Fruit fly (Drosophila melanogaster) whole organism, embryonic: ENCODE measurements around the gene CG33288.

Experiments
- Aef1 ChIP-seq: fragments of 200-800 bp; sonication (Bioruptor generic); IDR thresholded peaks from 3 replicates; pipeline ENCODE4 v1.3.6; 2022; ENCODE audit warnings: missing biosample characterization, missing genetic modification characterization
- CG1024 ChIP-seq: fragments of 200-800 bp; sonication (Bioruptor generic); IDR thresholded peaks from 2 replicates; pipeline ENCODE4 v1.3.6; 2022; ENCODE audit warnings: missing biosample characterization, missing genetic modification characterization
- CG10565 ChIP-seq: fragments of 200-800 bp; sonication (Bioruptor generic); optimal IDR thresholded peaks from 3 replicates; lab custom pipeline; 2016; ENCODE audit warnings: missing biosample characterization, mild to moderate bottlenecking, missing genetic modification characterization
- CG10959 ChIP-seq: fragments of 200-800 bp; sonication (Bioruptor generic); IDR thresholded peaks from 2 replicates; pipeline ENCODE4 v1.3.6; 2022; ENCODE audit warnings: missing biosample characterization, missing genetic modification characterization
- CG11085 ChIP-seq: fragments of 200-800 bp; sonication (Bioruptor generic); IDR thresholded peaks from 2 replicates; pipeline ENCODE4 v1.3.6; 2022; ENCODE audit warnings: missing biosample characterization, missing genetic modification characterization
- CG1647 ChIP-seq: fragments of 200-800 bp; sonication (Bioruptor generic); optimal IDR thresholded peaks from 3 replicates; lab custom pipeline; 2016; ENCODE audit warnings: missing biosample characterization, missing genetic modification characterization
- CG16815 ChIP-seq: fragments of 200-800 bp; sonication (Bioruptor generic); optimal IDR thresholded peaks from 3 replicates; lab custom pipeline; 2017; ENCODE audit warnings: missing biosample characterization, mild to moderate bottlenecking, missing genetic modification characterization
- CG17328 ChIP-seq: fragments of 200-800 bp; sonication (Bioruptor generic); IDR thresholded peaks from 2 replicates; pipeline ENCODE4 v1.3.6; 2022; ENCODE audit warnings: missing biosample characterization, missing genetic modification characterization
- CG17802 ChIP-seq: fragments of 200-800 bp; sonication (Bioruptor generic); optimal IDR thresholded peaks from 2 replicates; lab custom pipeline; 2018; ENCODE audit warnings: missing biosample characterization, mild to moderate bottlenecking, missing genetic modification characterization, moderate library complexity
- CG18764 ChIP-seq: fragments of 200-800 bp; sonication (Bioruptor generic); optimal IDR thresholded peaks from 3 replicates; lab custom pipeline; 2016; ENCODE audit warnings: missing biosample characterization, missing genetic modification characterization
- CG2202 ChIP-seq: fragments of 200-800 bp; sonication (Bioruptor generic); optimal IDR thresholded peaks from 2 replicates; lab custom pipeline; 2018; ENCODE audit warnings: missing biosample characterization, mild to moderate bottlenecking, missing genetic modification characterization
- CG32767 ChIP-seq: fragments of 200-800 bp; sonication (Bioruptor generic); IDR thresholded peaks from 2 replicates; pipeline ENCODE4 v1.3.6; 2022; ENCODE audit warnings: missing biosample characterization, missing genetic modification characterization
- CG32772 ChIP-seq: fragments of 200-800 bp; sonication (Bioruptor generic); IDR thresholded peaks from 2 replicates; pipeline ENCODE4 v1.3.6; 2022; ENCODE audit warnings: missing biosample characterization, missing genetic modification characterization
- CG4282 ChIP-seq: fragments of 200-800 bp; sonication (Bioruptor generic); optimal IDR thresholded peaks from 2 replicates; lab custom pipeline; 2016; ENCODE audit warnings: missing biosample characterization, missing genetic modification characterization
- CG8765 ChIP-seq: fragments of 200-800 bp; sonication (Bioruptor generic); IDR thresholded peaks from 2 replicates; pipeline ENCODE4 v1.3.6; 2022; ENCODE audit warnings: missing biosample characterization, missing genetic modification characterization
- Camta ChIP-seq: fragments of 200-800 bp; sonication (Bioruptor generic); optimal IDR thresholded peaks from 2 replicates; lab custom pipeline; 2016; ENCODE audit warnings: missing biosample characterization, missing genetic modification characterization
- Dfd ChIP-seq, 2 experiments: fragments of >200 bp; optimal IDR thresholded peaks; 2 replicates each; lab custom pipeline; 2017; ENCODE audit warnings: missing biosample characterization in 2 of 2, missing genetic modification characterization in 2 of 2
- Dref ChIP-seq: fragments of 200-800 bp; sonication (Bioruptor generic); IDR thresholded peaks from 2 replicates; pipeline ENCODE4 v1.3.6; 2022; ENCODE audit warnings: missing biosample characterization, missing genetic modification characterization
- ERR ChIP-seq: fragments of 200-800 bp; sonication (Bioruptor generic); optimal IDR thresholded peaks from 2 replicates; lab custom pipeline; 2016; ENCODE audit warnings: missing biosample characterization, missing genetic modification characterization
- Fer1 ChIP-seq: fragments of 200-800 bp; sonication (Bioruptor generic); optimal IDR thresholded peaks from 2 replicates; lab custom pipeline; 2017; ENCODE audit warnings: missing biosample characterization, mild to moderate bottlenecking, missing genetic modification characterization
- Fer3 ChIP-seq: fragments of 200-800 bp; sonication (Bioruptor generic); optimal IDR thresholded peaks from 2 replicates; lab custom pipeline; 2018; ENCODE audit warnings: missing biosample characterization, mild to moderate bottlenecking, missing genetic modification characterization, moderate library complexity
- GATAe ChIP-seq: fragments of 200-800 bp; sonication (Bioruptor generic); conservative IDR thresholded peaks from 2 replicates; pipeline ENCODE4 v1.3.6; 2022; ENCODE audit warnings: missing biosample characterization, missing genetic modification characterization
- HLH4C ChIP-seq: fragments of 200-800 bp; sonication (Bioruptor generic); IDR thresholded peaks from 3 replicates; pipeline ENCODE4 v1.3.6; 2022; ENCODE audit warnings: missing biosample characterization, missing genetic modification characterization; ENCODE audit not compliant: partially characterized antibody
- Hmr ChIP-seq: fragments of 200-800 bp; sonication (Bioruptor generic); optimal IDR thresholded peaks from 3 replicates; lab custom pipeline; 2017; ENCODE audit warnings: mild to moderate bottlenecking, missing biosample characterization, missing genetic modification reagents, missing genetic modification characterization
- Med ChIP-seq: fragments of 200-800 bp; sonication (Bioruptor generic); peaks from one replicate; lab custom pipeline; 2016; ENCODE audit warnings: missing biosample characterization, missing genetic modification characterization, mild to moderate bottlenecking, inconsistent platforms, moderate library complexity
- Mrtf ChIP-seq: fragments of 200-800 bp; sonication (Bioruptor generic); IDR thresholded peaks from 3 replicates; pipeline ENCODE4 v1.3.6; 2022; ENCODE audit warnings: missing biosample characterization, missing genetic modification characterization
- NK7.1 ChIP-seq: fragments of 200-800 bp; sonication (Bioruptor generic); optimal IDR thresholded peaks from 3 replicates; lab custom pipeline; 2016; ENCODE audit warnings: missing biosample characterization, missing genetic modification characterization
- Oli ChIP-seq: fragments of 200-800 bp; sonication (Bioruptor generic); optimal IDR thresholded peaks from 2 replicates; lab custom pipeline; 2018; ENCODE audit warnings: missing biosample characterization, mild to moderate bottlenecking, missing genetic modification characterization, moderate library complexity
- Sox102F ChIP-seq: fragments of 200-800 bp; sonication (Bioruptor generic); optimal IDR thresholded peaks from 2 replicates; lab custom pipeline; 2018; ENCODE audit warnings: missing biosample characterization, mild to moderate bottlenecking, missing genetic modification characterization, moderate library complexity
- Usf ChIP-seq: fragments of 200-800 bp; sonication (Bioruptor generic); optimal IDR thresholded peaks from 2 replicates; lab custom pipeline; 2017; ENCODE audit warnings: missing genotype, missing biosample characterization, missing genetic modification characterization
- Vsx1 ChIP-seq: fragments of 200-800 bp; sonication (Bioruptor generic); optimal IDR thresholded peaks from 2 replicates; lab custom pipeline; 2017; ENCODE audit warnings: missing biosample characterization, mild to moderate bottlenecking, missing genetic modification characterization, missing genetic modification reagents
- amos ChIP-seq: fragments of 200-800 bp; sonication (Bioruptor generic); IDR thresholded peaks from 2 replicates; pipeline ENCODE4 v1.3.6; 2022; ENCODE audit warnings: missing biosample characterization, missing genetic modification characterization; ENCODE audit not compliant: partially characterized antibody
- aop ChIP-seq: fragments of 200-800 bp; sonication (Bioruptor generic); IDR thresholded peaks from 2 replicates; pipeline ENCODE4 v1.3.6; 2022; ENCODE audit warnings: missing biosample characterization, missing genetic modification characterization
- ara ChIP-seq: fragments of 200-800 bp; sonication (Bioruptor generic); IDR thresholded peaks from 2 replicates; pipeline ENCODE4 v1.3.6; 2022; ENCODE audit warnings: missing biosample characterization, missing genetic modification characterization
- dmrt99B ChIP-seq: fragments of 200-800 bp; sonication (Bioruptor generic); optimal IDR thresholded peaks from 2 replicates; lab custom pipeline; 2018; ENCODE audit warnings: missing biosample characterization, mild to moderate bottlenecking, missing genetic modification characterization, moderate library complexity
- dysf ChIP-seq: fragments of 200-800 bp; sonication (Bioruptor generic); IDR thresholded peaks from 3 replicates; pipeline ENCODE4 v1.3.6; 2022; ENCODE audit warnings: missing biosample characterization, missing genetic modification characterization
- emc ChIP-seq: fragments of 200-800 bp; sonication (Bioruptor generic); optimal IDR thresholded peaks from 2 replicates; lab custom pipeline; 2016; ENCODE audit warnings: missing biosample characterization, missing genetic modification characterization
- exex ChIP-seq: fragments of 200-800 bp; sonication (Bioruptor generic); optimal IDR thresholded peaks from 4 replicates; lab custom pipeline; 2018; ENCODE audit warnings: missing biosample characterization, mild to moderate bottlenecking, missing genetic modification characterization, moderate library complexity
- fd3F ChIP-seq: fragments of 200-800 bp; sonication (Bioruptor generic); optimal IDR thresholded peaks from 2 replicates; lab custom pipeline; 2018; ENCODE audit warnings: missing biosample characterization, mild to moderate bottlenecking, missing genetic modification characterization, moderate library complexity
- gem ChIP-seq: fragments of 200-800 bp; sonication (Bioruptor generic); optimal IDR thresholded peaks from 2 replicates; lab custom pipeline; 2019; ENCODE audit warnings: missing biosample characterization, mild to moderate bottlenecking, missing genetic modification characterization, moderate library complexity
- gt ChIP-seq: fragments of 200-800 bp; sonication (Bioruptor generic); IDR thresholded peaks from 2 replicates; pipeline ENCODE4 v1.3.6; 2022; ENCODE audit warnings: missing biosample characterization, missing genetic modification characterization
- h ChIP-seq: fragments of >200 bp; optimal IDR thresholded peaks from 2 replicates; lab custom pipeline; 2017
- hbn ChIP-seq: fragments of 200-800 bp; sonication (Bioruptor generic); IDR thresholded peaks from 2 replicates; pipeline ENCODE4 v1.3.6; 2022; ENCODE audit warnings: missing biosample characterization, missing genetic modification characterization; ENCODE audit not compliant: partially characterized antibody
- lilli ChIP-seq: fragments of 200-800 bp; sonication (Bioruptor generic); optimal IDR thresholded peaks from 3 replicates; lab custom pipeline; 2016; ENCODE audit warnings: missing biosample characterization, missing genetic modification characterization
- lov ChIP-seq, 2 experiments: fragments of 200-800 bp in 1 of 2; fragments of >200 bp in 1 of 2; sonication (Bioruptor generic) in 1 of 2; IDR thresholded peaks in 1 of 2; optimal IDR thresholded peaks in 1 of 2; 2 replicates in 1 of 2; 3 replicates in 1 of 2; pipeline versions ENCODE4 v1.3.6 to Lab custom; 2017 to 2022; ENCODE audit warnings: missing biosample characterization in 1 of 2, missing genetic modification characterization in 1 of 2
- pnt ChIP-seq: fragments of 200-800 bp; sonication (Bioruptor generic); optimal IDR thresholded peaks from 3 replicates; lab custom pipeline; 2016; ENCODE audit warnings: missing biosample characterization, missing genetic modification characterization
- ro ChIP-seq: fragments of 200-800 bp; sonication (Bioruptor generic); IDR thresholded peaks from 2 replicates; pipeline ENCODE4 v1.3.6; 2022; ENCODE audit warnings: missing biosample characterization, missing genetic modification characterization
- row ChIP-seq: fragments of 200-800 bp; sonication (Bioruptor generic); IDR thresholded peaks from 3 replicates; pipeline ENCODE4 v1.3.6; 2022; ENCODE audit warnings: missing biosample characterization, missing genetic modification characterization
- slbo ChIP-seq: fragments of 200-800 bp; sonication (Bioruptor generic); IDR thresholded peaks from 2 replicates; pipeline ENCODE4 v1.3.6; 2022; ENCODE audit warnings: missing biosample characterization, missing genetic modification characterization
- toy ChIP-seq: fragments of 200-800 bp; sonication (Bioruptor generic); IDR thresholded peaks from 2 replicates; pipeline ENCODE4 v1.3.6; 2022; ENCODE audit warnings: missing biosample characterization, missing genetic modification characterization
- wek ChIP-seq: fragments of 200-800 bp; sonication (Bioruptor generic); optimal IDR thresholded peaks from 3 replicates; lab custom pipeline; 2018; ENCODE audit warnings: missing biosample characterization, mild to moderate bottlenecking, missing genetic modification characterization, moderate library complexity
- wor ChIP-seq: fragments of 200-800 bp; sonication (Bioruptor generic); IDR thresholded peaks from 2 replicates; pipeline ENCODE4 v1.3.6; 2022; ENCODE audit warnings: missing biosample characterization, missing genetic modification characterization
- zfh2 ChIP-seq: fragments of 200-800 bp; sonication (Bioruptor generic); optimal IDR thresholded peaks from 2 replicates; lab custom pipeline; 2016; ENCODE audit warnings: missing biosample characterization, missing genetic modification characterization

Gene CG33288

dm6 chr3L:21462860-21463259 lies 35.3 kb downstream of the CG33288 start (continued):
- TF ChIP-seq gt (GFP tag; lab: Robert Waterston, UW) = no peak
- TF ChIP-seq CG18764 (GFP tag; lab: Kevin White, UChicago) = no peak
- no peak for TF ChIP-seq CG4282 (GFP tag; lab: Kevin White, UChicago)
- no peak for TF ChIP-seq CG17802
- TF ChIP-seq h (lab: Kevin White, UChicago) = no peak
- no peak for TF ChIP-seq aop
- TF ChIP-seq row (GFP tag; lab: Robert Waterston, UW) = no peak
- no peak for TF ChIP-seq Dref (GFP tag; lab: Robert Waterston, UW)
- TF ChIP-seq HLH4C = no peak
- no peak for TF ChIP-seq CG11085 (GFP tag; lab: Robert Waterston, UW)
- TF ChIP-seq CG16815 = peak; percentile 28
- TF ChIP-seq Camta (GFP tag; lab: Kevin White, UChicago) = no peak
- TF ChIP-seq pnt = no peak
- no peak for TF ChIP-seq toy (GFP tag; lab: Robert Waterston, UW)
- TF ChIP-seq NK7.1 (GFP tag; lab: Kevin White, UChicago) = no peak
- no peak for TF ChIP-seq slbo
- no peak for TF ChIP-seq CG17328
- no peak for TF ChIP-seq Hmr
- TF ChIP-seq Usf (GFP tag; lab: Kevin White, UChicago) = no peak
- TF ChIP-seq Mrtf (GFP tag; lab: Robert Waterston, UW) = no peak
- peak; percentile 57 for TF ChIP-seq gem (tag; lab: Kevin White, UChicago)
- no peak for TF ChIP-seq amos
- TF ChIP-seq CG1647 (GFP tag; lab: Kevin White, UChicago) = no peak
- no peak for TF ChIP-seq GATAe (GFP tag; lab: Robert Waterston, UW)
- no peak for TF ChIP-seq ara (GFP tag; lab: Robert Waterston, UW)
- no peak for TF ChIP-seq lilli
- peak; percentile 21 for TF ChIP-seq Sox102F (GFP tag; lab: Kevin White, UChicago)
- no peak for TF ChIP-seq exex (tag; lab: Kevin White, UChicago)
- no peak for TF ChIP-seq Fer3 (tag; lab: Kevin White, UChicago)
- no peak for TF ChIP-seq ro
- no peak for TF ChIP-seq CG32767 (GFP tag; lab: Robert Waterston, UW)
- no peak for TF ChIP-seq Med (GFP tag; lab: Kevin White, UChicago)
- peak; percentile 33 for TF ChIP-seq Oli (tag; lab: Kevin White, UChicago)
- TF ChIP-seq dysf = no peak
- TF ChIP-seq lov (optimal IDR thresholded peaks at IDR 0.05; lab: Kevin White, UChicago) = no peak
- TF ChIP-seq lov (GFP tag; IDR thresholded peaks at IDR 0.05; lab: Robert Waterston, UW) = no peak
- TF ChIP-seq emc (GFP tag; lab: Kevin White, UChicago) = no peak
- TF ChIP-seq CG1024 (GFP tag; lab: Robert Waterston, UW) = no peak
- TF ChIP-seq zfh2 = no peak
- TF ChIP-seq Fer1 (GFP tag; lab: Kevin White, UChicago) = no peak
- no peak for TF ChIP-seq CG2202 (tag; lab: Kevin White, UChicago)
- no peak for TF ChIP-seq Aef1 (GFP tag; lab: Robert Waterston, UW)
- TF ChIP-seq CG32772 (GFP tag; lab: Robert Waterston, UW) = no peak
- TF ChIP-seq Dfd (GFP tag; optimal IDR thresholded peaks at IDR 0.05; lab: Kevin White, UChicago) = no peak
- no peak for TF ChIP-seq wek (GFP tag; lab: Kevin White, UChicago)
- TF ChIP-seq CG10959 = 0 out of 2 replicates have a peak, but pooled peaks have one; percentile 9
- no peak for TF ChIP-seq wor (GFP tag; lab: Robert Waterston, UW)
- no peak for TF ChIP-seq ERR (GFP tag; lab: Kevin White, UChicago)
- no peak for TF ChIP-seq CG10565 (GFP tag; lab: Kevin White, UChicago)
- no peak for TF ChIP-seq dmrt99B
- no peak for TF ChIP-seq CG8765 (GFP tag; lab: Robert Waterston, UW)
- no peak for TF ChIP-seq Vsx1 (GFP tag; lab: Kevin White, UChicago)
- no peak for TF ChIP-seq fd3F (GFP tag; lab: Kevin White, UChicago)
- no peak for TF ChIP-seq hbn (GFP tag; lab: Robert Waterston, UW)
